Fruit fly (Drosophila melanogaster) whole organism, wandering third instar larva: ENCODE results near the gene Acbp3.

ENCODE experiments used
- Abd-B ChIP-seq: fragments of >200 bp; optimal IDR thresholded peaks from 2 replicates; lab custom pipeline; 2017; ENCODE audit warnings: missing biosample characterization, missing genetic modification characterization
- CG32264 ChIP-seq: fragments of 200-800 bp; sonication (Bioruptor generic); optimal IDR thresholded peaks from 2 replicates; lab custom pipeline; 2016; ENCODE audit warnings: missing biosample characterization, missing genetic modification characterization
- CG9705 ChIP-seq: fragments of 200-800 bp; sonication (Bioruptor generic); optimal IDR thresholded peaks from 2 replicates; lab custom pipeline; 2018; ENCODE audit warnings: missing biosample characterization, mild to moderate bottlenecking, missing genetic modification characterization
- CrebA ChIP-seq: fragments of 200-800 bp; sonication (Bioruptor generic); optimal IDR thresholded peaks from 2 replicates; lab custom pipeline; 2016; ENCODE audit warnings: missing biosample characterization, mild to moderate bottlenecking, missing genetic modification characterization, borderline replicate concordance
- Dfd ChIP-seq: fragments of >200 bp; optimal IDR thresholded peaks from 2 replicates; lab custom pipeline; 2017; ENCODE audit warnings: missing biosample characterization, missing genetic modification characterization
- Dif ChIP-seq: fragments of 200-275, 200-300 bp; sonication (Bioruptor generic); optimal IDR thresholded peaks from 2 replicates; lab custom pipeline; 2018; ENCODE audit warnings: missing biosample characterization, missing genetic modification characterization; ENCODE audit not compliant: partially characterized antibody
- GATAd ChIP-seq: sonication (Bioruptor generic); optimal IDR thresholded peaks from 2 replicates; lab custom pipeline; 2016; ENCODE audit warnings: missing biosample characterization, missing genetic modification characterization
- HLH106 ChIP-seq: fragments of 200-800 bp; optimal IDR thresholded peaks from 3 replicates; lab custom pipeline; 2019; ENCODE audit warnings: missing biosample characterization, mild to moderate bottlenecking, missing genetic modification characterization, moderate library complexity
- Hnf4 ChIP-seq: fragments of 200-800 bp; sonication (Bioruptor generic); optimal IDR thresholded peaks from 2 replicates; lab custom pipeline; 2016; ENCODE audit warnings: missing biosample characterization, mild to moderate bottlenecking, missing genetic modification characterization
- Hr78 ChIP-seq: fragments of >200 bp; optimal IDR thresholded peaks from 2 replicates; lab custom pipeline; 2017; ENCODE audit warnings: missing biosample characterization, missing genetic modification characterization
- Hr83 ChIP-seq: fragments of 200-300 bp; sonication (Bioruptor generic); optimal IDR thresholded peaks from 2 replicates; lab custom pipeline; 2016; ENCODE audit warnings: missing biosample characterization, mild to moderate bottlenecking, missing genetic modification characterization, moderate library complexity; ENCODE audit not compliant: poor library complexity, severe bottlenecking
- Jra ChIP-seq: sonication (Bioruptor generic); optimal IDR thresholded peaks from 2 replicates; lab custom pipeline; 2016; ENCODE audit warnings: missing biosample characterization, missing genetic modification characterization
- Mio ChIP-seq: sonication (Bioruptor generic); optimal IDR thresholded peaks from 2 replicates; lab custom pipeline; 2016; ENCODE audit warnings: missing biosample characterization, missing genetic modification characterization
- Myc ChIP-seq: fragments of >200 bp; optimal IDR thresholded peaks from 2 replicates; lab custom pipeline; 2017
- N ChIP-seq: fragments of >200 bp; optimal IDR thresholded peaks from 2 replicates; lab custom pipeline; 2018; ENCODE audit warnings: missing biosample characterization, missing external identifiers, missing genetic modification characterization
- OdsH ChIP-seq: fragments of 200-800 bp; sonication (Bioruptor generic); optimal IDR thresholded peaks from 2 replicates; lab custom pipeline; 2016; ENCODE audit warnings: missing biosample characterization, mild to moderate bottlenecking, missing genetic modification characterization
- Rel ChIP-seq, 2 experiments: fragments of 200-800 bp; sonication (Bioruptor generic) in 1 of 2; optimal IDR thresholded peaks; 2 replicates in 1 of 2; 3 replicates in 1 of 2; lab custom pipeline; 2016 to 2019; ENCODE audit warnings: mild to moderate bottlenecking in 2 of 2, missing biosample characterization in 2 of 2, missing genetic modification characterization in 2 of 2, moderate library complexity in 1 of 2
- Sp1 ChIP-seq: fragments of 200-800 bp; sonication (Bioruptor generic); optimal IDR thresholded peaks from 3 replicates; lab custom pipeline; 2019; ENCODE audit warnings: missing biosample characterization, mild to moderate bottlenecking, missing genetic modification characterization, moderate library complexity
- Vsx2 ChIP-seq: fragments of 200-300, 225-300 bp; sonication (Bioruptor generic); optimal IDR thresholded peaks from 2 replicates; lab custom pipeline; 2018; ENCODE audit warnings: missing biosample characterization, missing genetic modification characterization; ENCODE audit not compliant: partially characterized antibody
- br ChIP-seq: fragments of 200-800 bp; sonication (Bioruptor generic); optimal IDR thresholded peaks from 2 replicates; lab custom pipeline; 2016; ENCODE audit warnings: missing biosample characterization, missing genetic modification characterization
- brk ChIP-seq: fragments of 200-800 bp; sonication (Bioruptor generic); optimal IDR thresholded peaks from 2 replicates; lab custom pipeline; 2016; ENCODE audit warnings: missing biosample characterization, mild to moderate bottlenecking, missing genetic modification characterization
- dl ChIP-seq, 2 experiments: fragments of 175-275, 200-275 bp in 1 of 2; fragments of 200-275 bp in 1 of 2; sonication (Bioruptor generic); optimal IDR thresholded peaks; lab custom pipeline; 2018; ENCODE audit warnings: mild to moderate bottlenecking in 2 of 2, missing biosample characterization in 2 of 2, missing genetic modification characterization in 2 of 2, moderate library complexity in 2 of 2; ENCODE audit not compliant: partially characterized antibody in 2 of 2, insufficient read depth in 1 of 2
- dmrt93B ChIP-seq: fragments of 200-800 bp; sonication (Bioruptor generic); optimal IDR thresholded peaks from 2 replicates; lab custom pipeline; 2018; ENCODE audit warnings: missing biosample characterization, mild to moderate bottlenecking, missing genetic modification characterization
- dsf ChIP-seq: sonication (Bioruptor generic); optimal IDR thresholded peaks from 2 replicates; lab custom pipeline; 2016; ENCODE audit warnings: missing biosample characterization, missing genetic modification characterization, borderline replicate concordance
- ey ChIP-seq: fragments of 200-800 bp; sonication (Bioruptor generic); optimal IDR thresholded peaks from 2 replicates; lab custom pipeline; 2016; ENCODE audit warnings: missing biosample characterization, missing genetic modification characterization
- foxo ChIP-seq, 2 experiments: fragments of 200-800 bp; sonication (Bioruptor generic); optimal IDR thresholded peaks; 2 replicates in 1 of 2; 3 replicates in 1 of 2; lab custom pipeline; 2016 to 2017; ENCODE audit warnings: missing biosample characterization in 2 of 2, missing genetic modification characterization in 2 of 2
- fru ChIP-seq: fragments of 200-800 bp; sonication (Bioruptor generic); optimal IDR thresholded peaks from 3 replicates; lab custom pipeline; 2016; ENCODE audit warnings: missing biosample characterization, mild to moderate bottlenecking, missing genetic modification characterization
- h ChIP-seq: fragments of 200-800 bp; sonication (Bioruptor generic); optimal IDR thresholded peaks from 3 replicates; lab custom pipeline; 2016; ENCODE audit warnings: missing biosample characterization, mild to moderate bottlenecking, missing genetic modification characterization
- jim ChIP-seq: fragments of 175-275, 200-325 bp; sonication (Bioruptor generic); optimal IDR thresholded peaks from 2 replicates; lab custom pipeline; 2016; ENCODE audit warnings: missing biosample characterization, mild to moderate bottlenecking, missing genetic modification characterization
- lola ChIP-seq: fragments of >200 bp; optimal IDR thresholded peaks from 2 replicates; lab custom pipeline; 2017; ENCODE audit warnings: missing biosample characterization, missing genetic modification characterization
- pan ChIP-seq: fragments of >200 bp; optimal IDR thresholded peaks from 2 replicates; lab custom pipeline; 2017
- psq ChIP-seq: fragments of 200-800 bp; sonication (Bioruptor generic); optimal IDR thresholded peaks from 3 replicates; lab custom pipeline; 2017; ENCODE audit warnings: missing biosample characterization, mild to moderate bottlenecking, missing genetic modification characterization, moderate library complexity
- rgr ChIP-seq: fragments of 200-800 bp; sonication (Bioruptor generic); optimal IDR thresholded peaks from 3 replicates; lab custom pipeline; 2016; ENCODE audit warnings: missing biosample characterization, mild to moderate bottlenecking, missing genetic modification characterization
- sage ChIP-seq: fragments of 200-800 bp; sonication (Bioruptor generic); optimal IDR thresholded peaks from 2 replicates; lab custom pipeline; 2016; ENCODE audit warnings: missing biosample characterization, mild to moderate bottlenecking, missing genetic modification characterization
- sv ChIP-seq: fragments of 200-800 bp; sonication (Bioruptor generic); optimal IDR thresholded peaks from 3 replicates; lab custom pipeline; 2016; ENCODE audit warnings: missing biosample characterization, missing genetic modification characterization
- tai ChIP-seq: sonication (Bioruptor generic); optimal IDR thresholded peaks from 2 replicates; lab custom pipeline; 2016; ENCODE audit warnings: missing biosample characterization, missing genetic modification characterization
- usp ChIP-seq: fragments of >200 bp; optimal IDR thresholded peaks from 2 replicates; lab custom pipeline; 2017; ENCODE audit warnings: missing biosample characterization, missing genetic modification characterization
- woc ChIP-seq: sonication (Bioruptor generic); optimal IDR thresholded peaks from 2 replicates; lab custom pipeline; 2016; ENCODE audit warnings: missing biosample characterization, mild to moderate bottlenecking, missing genetic modification characterization

Acbp3 gene

DNA sequence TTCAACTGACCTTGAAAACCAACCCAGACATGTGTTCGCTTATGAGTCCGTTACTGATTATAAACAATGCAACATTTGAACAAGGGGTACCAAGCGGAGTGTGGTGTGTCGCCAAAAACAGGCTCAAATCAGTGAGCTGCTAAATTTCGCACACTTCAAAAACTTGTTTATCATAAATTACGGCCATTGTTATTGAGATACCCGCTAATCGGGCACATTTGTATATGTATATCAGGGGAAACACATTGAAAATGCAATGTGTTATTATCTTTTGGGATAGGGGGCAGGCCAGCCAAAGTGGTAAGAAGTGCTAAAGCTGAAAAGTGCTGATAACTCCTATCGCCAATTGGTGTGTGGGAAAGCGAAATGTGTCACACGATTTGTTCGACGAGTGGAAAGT, 23.6 kb downstream of the Acbp3 start:
- TF ChIP-seq Rel (GFP tag; optimal IDR thresholded peaks at IDR 0.05; lab: Kevin White, UChicago): no peak
- peak; percentile 100 for TF ChIP-seq Rel (tag; optimal IDR thresholded peaks at IDR 0.05; lab: Kevin White, UChicago)
- TF ChIP-seq Jra (GFP tag; lab: Kevin White, UChicago): peak; percentile 24
- TF ChIP-seq CG32264 (GFP tag; lab: Kevin White, UChicago): no peak
- peak; percentile 26 for TF ChIP-seq h

DNA sequence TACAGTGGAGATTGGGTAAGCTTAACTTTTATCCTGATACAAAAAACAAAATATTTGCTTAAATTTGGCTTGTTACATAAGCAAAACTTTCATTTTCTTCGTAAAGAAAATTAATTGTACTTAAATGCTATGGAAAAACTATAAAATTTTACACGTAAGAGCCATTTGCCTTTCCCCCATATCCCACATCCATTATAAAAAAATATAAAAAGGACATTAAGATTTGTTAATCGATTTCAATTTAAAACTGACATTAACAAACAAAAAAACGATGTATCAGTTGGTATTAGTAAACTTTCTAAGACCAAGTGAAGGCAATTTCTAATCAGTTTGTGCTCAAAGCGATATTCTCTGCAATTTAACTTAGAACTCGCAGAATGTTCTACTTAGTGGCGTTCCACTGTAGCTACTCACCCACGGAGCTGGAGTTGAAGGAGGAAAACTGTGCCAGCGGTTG, 24.9 kb downstream of the Acbp3 start:
- TF ChIP-seq brk (GFP tag; lab: Kevin White, UChicago) (no peak), CG9705 (GFP tag; lab: Kevin White, UChicago) (peak; percentile 8), Hnf4 (peak; percentile 32), Sp1 (GFP tag; lab: Kevin White, UChicago) (peak; percentile 52), sage (GFP tag; lab: Kevin White, UChicago) (no peak), h (peak; percentile 31), rgr (peak; percentile 44), CrebA (GFP tag; lab: Kevin White, UChicago) (no peak), pan (lab: Kevin White, UChicago) (no peak), Hr83 (GFP tag; lab: Kevin White, UChicago) (no peak), Vsx2 (GFP tag; lab: Kevin White, UChicago) (no peak), dl (GFP tag; optimal IDR thresholded peaks at IDR 0.05; lab: Kevin White, UChicago; ENCODE audit: insufficient read depth in 1 of 2, partially characterized antibody in 2 of 2) (no peak), sv (GFP tag; lab: Kevin White, UChicago) (no peak), Dif (GFP tag; lab: Kevin White, UChicago) (no peak), br (GFP tag; lab: Kevin White, UChicago) (peak; percentile 56), N (no peak), Dfd (no peak), HLH106 (peak; percentile 53), Abd-B (GFP tag; lab: Kevin White, UChicago) (no peak), CG32264 (GFP tag; lab: Kevin White, UChicago) (no peak), dsf (GFP tag; lab: Kevin White, UChicago) (no peak), Rel (GFP tag; optimal IDR thresholded peaks at IDR 0.05; lab: Kevin White, UChicago) (no peak), Rel (tag; optimal IDR thresholded peaks at IDR 0.05; lab: Kevin White, UChicago) (no peak), woc (peak; percentile 85), tai (GFP tag; lab: Kevin White, UChicago) (no peak), fru (GFP tag; lab: Kevin White, UChicago) (peak; percentile 59), Hr78 (GFP tag; lab: Kevin White, UChicago) (no peak), dmrt93B (peak; percentile 36), Jra (GFP tag; lab: Kevin White, UChicago) (no peak), foxo (GFP tag; optimal IDR thresholded peaks at IDR 0.05; lab: Kevin White, UChicago) (peak in 1 of 2 experiments; percentile 56), Myc (lab: Kevin White, UChicago) (no peak), OdsH (peak; percentile 35), psq (GFP tag; lab: Kevin White, UChicago) (peak; percentile 47), jim (GFP tag; lab: Kevin White, UChicago) (no peak), lola (GFP tag; lab: Kevin White, UChicago) (no peak), Mio (GFP tag; lab: Kevin White, UChicago) (no peak), usp (GFP tag; lab: Kevin White, UChicago) (no peak), ey (GFP tag; lab: Kevin White, UChicago) (peak; percentile 47), GATAd (no peak)

DNA sequence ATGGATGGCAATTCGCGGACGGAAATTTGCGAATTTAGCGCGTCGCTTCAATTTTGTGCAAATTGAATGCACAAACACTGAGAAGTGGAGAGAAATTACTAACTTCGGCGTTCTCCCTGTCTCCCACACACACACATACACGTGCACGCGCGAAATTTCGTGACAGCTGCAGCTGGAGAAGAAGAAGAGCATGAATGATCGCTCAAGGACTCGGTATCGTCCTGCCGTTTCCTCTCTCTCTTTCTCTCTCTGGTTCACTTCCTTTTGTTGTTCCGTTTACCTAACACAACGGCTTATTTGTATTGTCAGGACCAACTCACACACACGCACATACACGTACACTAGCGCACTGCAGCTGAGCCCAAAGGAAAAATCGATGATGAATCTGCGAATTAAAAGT, 25.6 kb downstream of the Acbp3 start:
- TF ChIP-seq CrebA (GFP tag; lab: Kevin White, UChicago): no peak
- TF ChIP-seq Sp1 (GFP tag; lab: Kevin White, UChicago): no peak
- TF ChIP-seq Hr78 (GFP tag; lab: Kevin White, UChicago): no peak
- no peak for TF ChIP-seq Mio (GFP tag; lab: Kevin White, UChicago)
- TF ChIP-seq GATAd: no peak
- no peak for TF ChIP-seq CG32264 (GFP tag; lab: Kevin White, UChicago)
- no peak for TF ChIP-seq pan (lab: Kevin White, UChicago)
- no peak for TF ChIP-seq foxo (GFP tag; optimal IDR thresholded peaks at IDR 0.05; lab: Kevin White, UChicago)
- no peak for TF ChIP-seq Rel (GFP tag; optimal IDR thresholded peaks at IDR 0.05; lab: Kevin White, UChicago)
- TF ChIP-seq Rel (tag; optimal IDR thresholded peaks at IDR 0.05; lab: Kevin White, UChicago): no peak
- TF ChIP-seq woc: no peak
- TF ChIP-seq Hnf4: no peak
- TF ChIP-seq Myc (lab: Kevin White, UChicago): no peak
- TF ChIP-seq sage (GFP tag; lab: Kevin White, UChicago): no peak
- TF ChIP-seq usp (GFP tag; lab: Kevin White, UChicago): no peak
- no peak for TF ChIP-seq Abd-B (GFP tag; lab: Kevin White, UChicago)
- TF ChIP-seq sv (GFP tag; lab: Kevin White, UChicago): no peak
- no peak for TF ChIP-seq Dfd
- no peak for TF ChIP-seq h
- TF ChIP-seq ey (GFP tag; lab: Kevin White, UChicago): no peak
- TF ChIP-seq CG9705 (GFP tag; lab: Kevin White, UChicago): no peak
